Worm (Caenorhabditis elegans) whole organism, midembryonic: ENCODE results near the gene R10H10.3.

Experiments
- T22C8.4 ChIP-seq: fragments of 200-800 bp; sonication (Bioruptor generic); IDR thresholded peaks from 2 replicates; pipeline ENCODE4 v1.3.6; 2022; ENCODE audit warnings: missing genetic modification characterization, missing compliant biosample characterization
- cog-1 ChIP-seq: sonication (generic microtip); optimal IDR thresholded peaks from 2 replicates; lab custom pipeline; 2016; ENCODE audit warnings: missing genetic modification characterization, missing compliant biosample characterization
- flt-1 ChIP-seq: fragments of 200-800 bp; sonication (Bioruptor generic); IDR thresholded peaks from 2 replicates; pipeline ENCODE4 v1.3.6; 2022; ENCODE audit warnings: missing genetic modification characterization, missing compliant biosample characterization
- klf-2 ChIP-seq: fragments of 200-800 bp; sonication (Bioruptor generic); conservative IDR thresholded peaks from 2 replicates; pipeline ENCODE4 v1.3.6; 2022; ENCODE audit warnings: missing genetic modification reagents, missing genetic modification characterization, missing compliant biosample characterization
- med-1 ChIP-seq: sonication (generic microtip); optimal IDR thresholded peaks from 2 replicates; lab custom pipeline; 2017; ENCODE audit warnings: missing genetic modification characterization, mild to moderate bottlenecking, missing compliant biosample characterization, antibody characterized with exemption, missing genetic modification reagents; ENCODE audit not compliant: insufficient read depth
- ref-1 ChIP-seq: fragments of 200-800 bp; sonication (Bioruptor generic); conservative IDR thresholded peaks from 2 replicates; pipeline ENCODE4 v1.3.6; 2022; ENCODE audit warnings: missing genetic modification reagents, missing genetic modification characterization, missing compliant biosample characterization
- tab-1 ChIP-seq: fragments of 200-800 bp; sonication (Bioruptor generic); IDR thresholded peaks from 2 replicates; pipeline ENCODE4 v1.3.6; 2022; ENCODE audit warnings: missing genetic modification characterization, missing compliant biosample characterization
- ztf-23 ChIP-seq: fragments of 200-800 bp; sonication (Bioruptor generic); IDR thresholded peaks from 2 replicates; pipeline ENCODE4 v1.3.6; 2022; ENCODE audit warnings: missing genetic modification reagents, missing genetic modification characterization, missing compliant biosample characterization
- ztf-29 ChIP-seq: fragments of 200-800 bp; sonication (Bioruptor generic); IDR thresholded peaks from 2 replicates; pipeline ENCODE4 v1.3.6; 2022; ENCODE audit warnings: missing genetic modification reagents, missing genetic modification characterization, missing compliant biosample characterization

R10H10.3 gene

ce11 chrIV:10380626-10381025, 7.7 kb upstream of the R10H10.3 start:
- TF ChIP-seq cog-1 (tag; lab: Kevin White, UChicago) = peak; percentile 13
- TF ChIP-seq tab-1 = no peak
- 0 out of 2 replicates have a peak, but pooled peaks have one; percentile 26 for TF ChIP-seq T22C8.4
- TF ChIP-seq ref-1 (GFP tag; lab: Robert Waterston, UW) = no peak
- TF ChIP-seq ztf-23 (GFP tag; lab: Robert Waterston, UW) = no peak
- no peak for TF ChIP-seq flt-1 (GFP tag; lab: Robert Waterston, UW)

DNA sequence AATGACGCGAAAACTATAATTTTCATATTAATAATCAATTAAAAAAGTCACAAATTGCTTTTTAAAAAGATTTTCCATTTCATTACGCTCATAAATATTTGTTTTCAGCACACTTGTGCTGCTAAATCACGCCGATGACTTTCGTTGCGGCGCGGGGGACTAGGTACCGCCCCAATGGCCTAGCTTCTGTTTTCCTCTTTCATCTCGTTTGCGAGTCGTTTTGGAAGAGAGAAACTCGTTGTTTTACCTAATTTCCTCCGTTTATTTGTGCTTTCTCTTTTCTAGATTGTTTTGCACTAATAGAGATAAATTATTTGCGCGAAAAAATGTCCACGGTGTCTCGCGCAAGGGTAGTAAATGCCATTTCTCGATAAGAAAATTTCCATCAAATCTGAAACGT, 7.3 kb upstream of the R10H10.3 start:
- TF ChIP-seq klf-2 (GFP tag; lab: Robert Waterston, UW) = no peak
- TF ChIP-seq ztf-23 (GFP tag; lab: Robert Waterston, UW) = no peak
- no peak for TF ChIP-seq T22C8.4
- TF ChIP-seq med-1 = no peak
- no peak for TF ChIP-seq ref-1 (GFP tag; lab: Robert Waterston, UW)
- no peak for TF ChIP-seq cog-1 (tag; lab: Kevin White, UChicago)
- TF ChIP-seq tab-1 = no peak
- TF ChIP-seq ztf-29 (GFP tag; lab: Robert Waterston, UW) = no peak
- no peak for TF ChIP-seq flt-1 (GFP tag; lab: Robert Waterston, UW)

ce11 chrIV:10382894-10383293, 5.4 kb upstream of the R10H10.3 start:
- TF ChIP-seq T22C8.4 (no peak), klf-2 (GFP tag; lab: Robert Waterston, UW) (no peak), ref-1 (GFP tag; lab: Robert Waterston, UW) (no peak), ztf-29 (GFP tag; lab: Robert Waterston, UW) (no peak), cog-1 (tag; lab: Kevin White, UChicago) (no peak), tab-1 (no peak)

ce11 chrIV:10387113-10387512, 1.2 kb upstream of the R10H10.3 start, which contains the start of gene nfu-1:
nfu-1 (plus strand) TSS chrIV:10387413.
- TF ChIP-seq med-1 (no peak), ztf-29 (GFP tag; lab: Robert Waterston, UW) (no peak), T22C8.4 (no peak), flt-1 (GFP tag; lab: Robert Waterston, UW) (no peak), cog-1 (tag; lab: Kevin White, UChicago) (no peak)

DNA sequence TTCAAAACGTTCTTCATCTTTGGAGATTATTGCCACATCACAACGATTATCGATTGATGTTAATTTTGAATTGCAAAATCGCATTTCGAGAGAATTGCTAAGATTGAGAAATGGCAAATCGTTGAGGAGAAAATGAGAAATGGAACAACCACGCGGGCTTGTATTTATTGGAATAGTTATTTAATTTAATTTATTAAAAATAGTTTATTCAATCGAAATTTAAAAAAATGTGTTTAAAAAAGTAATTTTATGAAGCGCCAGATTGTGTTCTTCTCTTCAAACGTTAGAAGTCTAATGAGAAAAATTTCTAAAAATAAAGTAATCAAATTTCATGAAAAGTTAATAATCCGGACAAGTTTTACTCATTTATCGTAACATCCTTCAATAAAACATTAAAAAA, 3.5 kb downstream of the R10H10.3 start, which contains the start of gene spe-26:
Gene spe-26, minus strand, starts transcription at position 101 of the 400 bp plus-strand sequence.
- TF ChIP-seq tab-1 = no peak
- TF ChIP-seq med-1 = no peak
- no peak for TF ChIP-seq T22C8.4

DNA sequence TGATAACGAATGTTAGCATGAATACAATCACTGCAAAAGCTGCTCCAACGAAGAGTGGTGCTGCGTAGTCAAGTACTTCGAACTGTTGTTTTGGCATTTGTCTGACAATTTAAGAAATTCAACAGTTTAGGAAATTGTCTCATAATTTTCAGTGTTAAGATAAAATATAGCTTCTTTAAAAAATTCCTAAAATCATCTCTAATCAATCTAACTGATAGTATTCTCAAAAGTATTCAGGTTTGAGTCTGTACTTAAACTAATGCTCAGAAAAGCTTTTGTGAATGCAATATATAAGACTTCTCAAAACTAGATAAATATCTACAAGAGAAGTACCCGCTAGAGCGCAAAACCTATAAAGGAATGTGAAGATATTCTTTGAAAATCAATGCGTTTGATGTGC, 6.6 kb downstream of the R10H10.3 start, which contains the start of gene R10H10.4:
Gene R10H10.4, minus strand, starts transcription at position 101 of the 400 bp plus-strand sequence.
- TF ChIP-seq tab-1 = no peak
- no peak for TF ChIP-seq klf-2 (GFP tag; lab: Robert Waterston, UW)
- TF ChIP-seq med-1 = no peak
- TF ChIP-seq ztf-29 (GFP tag; lab: Robert Waterston, UW) = no peak
- TF ChIP-seq ztf-23 (GFP tag; lab: Robert Waterston, UW) = no peak
- TF ChIP-seq cog-1 (tag; lab: Kevin White, UChicago) = no peak
- TF ChIP-seq flt-1 (GFP tag; lab: Robert Waterston, UW) = no peak
- no peak for TF ChIP-seq T22C8.4
- no peak for TF ChIP-seq ref-1 (GFP tag; lab: Robert Waterston, UW)

- TF ChIP-seq med-1 (no peak), cog-1 (tag; lab: Kevin White, UChicago) (no peak)
Observed at ce11 chrIV:10396827-10397226, 8.5 kb downstream of the R10H10.3 start.

DNA sequence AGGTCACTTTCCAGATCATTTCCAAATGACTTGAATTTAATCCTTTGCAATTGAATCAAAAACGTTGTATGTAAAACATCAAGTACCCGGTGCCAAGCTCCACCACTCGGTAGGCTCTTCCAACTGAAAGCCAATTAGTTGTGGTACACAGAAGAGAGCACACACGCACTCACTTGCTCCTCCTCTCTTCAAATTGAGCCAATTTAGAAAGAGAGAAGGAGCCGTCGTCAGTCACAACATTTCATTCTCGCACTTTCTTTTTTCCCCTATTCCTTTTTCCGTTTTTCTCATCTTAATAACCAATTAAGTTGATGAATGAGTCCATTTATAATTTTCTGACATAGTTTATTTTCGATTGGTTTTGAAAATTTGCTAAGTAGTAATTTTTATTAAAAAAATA, 9.9 kb downstream of the R10H10.3 start:
- TF ChIP-seq cog-1 (tag; lab: Kevin White, UChicago) (no peak), med-1 (no peak), ztf-29 (GFP tag; lab: Robert Waterston, UW) (no peak), T22C8.4 (no peak), flt-1 (GFP tag; lab: Robert Waterston, UW) (no peak), ztf-23 (GFP tag; lab: Robert Waterston, UW) (no peak), klf-2 (GFP tag; lab: Robert Waterston, UW) (no peak), ref-1 (GFP tag; lab: Robert Waterston, UW) (no peak), tab-1 (no peak)

ce11 chrIV:10403193-10404058, 15.1 kb downstream of the R10H10.3 start, which contains the start of gene gpa-7:
gpa-7 (plus strand) TSS chrIV:10404008.
- TF ChIP-seq cog-1 (tag; lab: Kevin White, UChicago) = peak; percentile 80
- TF ChIP-seq med-1 = no peak
- no peak for TF ChIP-seq ref-1 (GFP tag; lab: Robert Waterston, UW)
- no peak for TF ChIP-seq klf-2 (GFP tag; lab: Robert Waterston, UW)

ce11 chrIV:10409377-10409776, 21.1 kb downstream of the R10H10.3 start, which contains the start of gene rfk-1:
rfk-1 (minus strand) TSS chrIV:10409477.
- TF ChIP-seq ztf-23 (GFP tag; lab: Robert Waterston, UW) (no peak), tab-1 (no peak), klf-2 (GFP tag; lab: Robert Waterston, UW) (no peak), ztf-29 (GFP tag; lab: Robert Waterston, UW) (no peak), ref-1 (GFP tag; lab: Robert Waterston, UW) (no peak), T22C8.4 (no peak), cog-1 (tag; lab: Kevin White, UChicago) (no peak), med-1 (no peak)
